Worm (Caenorhabditis elegans): ENCODE results near the gene ZK938.12.

DNA sequence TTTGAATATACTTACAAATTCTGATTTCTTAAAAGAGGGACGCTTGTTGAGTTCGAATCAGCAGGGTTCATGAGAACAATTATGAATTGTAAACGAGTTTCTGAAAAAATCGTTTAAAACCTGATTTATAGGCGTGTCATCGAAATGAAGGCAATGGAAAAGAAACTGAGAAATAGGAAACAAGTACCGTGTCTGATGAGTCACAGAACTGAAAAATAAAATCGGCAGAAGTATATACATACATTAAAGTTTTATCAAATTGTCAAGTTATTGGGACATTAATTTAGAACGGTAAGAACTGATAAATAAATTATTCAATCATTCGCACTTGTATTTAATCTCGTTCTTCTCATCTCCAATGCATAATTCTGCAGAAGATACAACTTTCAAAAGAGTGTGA lies 14.1 kb downstream of the ZK938.12 start, which contains the start of gene chil-9:
- TF ChIP-seq T22C8.4 (GFP tag; IDR thresholded peaks at IDR 0.05): no peak
- no peak for TF ChIP-seq cog-1 (tag; optimal IDR thresholded peaks at IDR 0.05)
- no peak for TF ChIP-seq ztf-23 (GFP tag; IDR thresholded peaks at IDR 0.05)
- TF ChIP-seq klf-2 (GFP tag; conservative IDR thresholded peaks at IDR 0.05): no peak

Data from whole organism, midembryonic.